Worm (Caenorhabditis elegans) whole organism, young adult: Measurements from ENCODE around the gene B0454.26.
"Not testable (repeated sequence)": the region's sequence is repeated elsewhere in the genome, so short reads cannot be mapped to it uniquely, and the experiment has no call there.

ENCODE experiments used
- T07F8.4 ChIP-seq: sonication (generic microtip); optimal IDR thresholded peaks from 2 replicates; lab custom pipeline; 2016; ENCODE audit warnings: mild to moderate bottlenecking, missing genetic modification characterization, moderate library complexity, missing compliant biosample characterization
- ama-1 ChIP-seq, 3 experiments: fragments of 150-350 bp in 1 of 3; sonication (generic microtip) in 2 of 3; optimal IDR thresholded peaks; 2 replicates each; lab custom pipeline; 2014 to 2018; ENCODE audit warnings: missing biosample characterization in 2 of 3, missing genetic modification characterization in 2 of 3, missing genetic modification reagents in 2 of 3
- snpc-4 ChIP-seq, 5 experiments: fragments of 150-350 bp in 1 of 5; sonication (generic microtip) in 4 of 5; optimal IDR thresholded peaks; 2 replicates each; lab custom pipeline; 2014 to 2018; ENCODE audit warnings: missing genetic modification characterization in 5 of 5, missing biosample characterization in 3 of 5, antibody characterized with exemption in 2 of 5, mild to moderate bottlenecking in 2 of 5, missing compliant biosample characterization in 2 of 5, missing genotype in 2 of 5, moderate library complexity in 2 of 5, missing genetic modification reagents in 1 of 5
- ztf-25 ChIP-seq: fragments of 200-800 bp; sonication (Bioruptor generic); IDR thresholded peaks from 2 replicates; pipeline ENCODE4 v1.3.6; 2022; ENCODE audit warnings: missing genetic modification reagents, missing genetic modification characterization, missing compliant biosample characterization

- TF ChIP-seq snpc-4 (GFP tag; optimal IDR thresholded peaks at IDR 0.05; lab: Kevin White, UChicago); ztf-25 (GFP tag; lab: Robert Waterston, UW); T07F8.4; ama-1 (optimal IDR thresholded peaks at IDR 0.05; lab: Kevin White, UChicago); ama-1 (GFP tag; optimal IDR thresholded peaks at IDR 0.05; lab: Kevin White, UChicago): not testable (repeated sequence)
- TF ChIP-seq snpc-4 (tag; optimal IDR thresholded peaks at IDR 0.05; lab: Kevin White, UChicago): peak in 2 of 4 experiments; percentile 39 to 66
These were observed 7.1 kb downstream of the B0454.26 start for ce11 chrII:3031292-3031691.
